Worm (Caenorhabditis elegans) whole organism, L3 larva: ENCODE measurements around the gene lido-12.
A peak's percentile ranks its signal among the peaks of the same experiment; 100 is the strongest.

Experiments
- aly-2 ChIP-seq: fragments of 150-350 bp; optimal IDR thresholded peaks from 2 replicates; lab custom pipeline; 2014; ENCODE audit warnings: missing biosample characterization, missing genetic modification characterization
- ama-1 ChIP-seq: fragments of 150-350 bp; optimal IDR thresholded peaks from 2 replicates; lab custom pipeline; 2018
- ceh-9 ChIP-seq: sonication (generic microtip); optimal IDR thresholded peaks from 2 replicates; lab custom pipeline; 2018; ENCODE audit warnings: missing biosample characterization, missing genetic modification characterization
- daf-12 ChIP-seq: fragments of 150-350 bp; optimal IDR thresholded peaks from 2 replicates; lab custom pipeline; 2014; ENCODE audit warnings: missing biosample characterization, missing genetic modification reagents, missing genetic modification characterization
- egl-27 ChIP-seq: sonication (generic microtip); optimal IDR thresholded peaks from 4 replicates; lab custom pipeline; 2017; ENCODE audit warnings: missing biosample characterization, missing genetic modification reagents, missing genetic modification characterization
- egl-5 ChIP-seq: fragments of 150-350 bp; optimal IDR thresholded peaks from 2 replicates; lab custom pipeline; 2017; ENCODE audit warnings: missing biosample characterization, missing genetic modification reagents, missing genetic modification characterization, inconsistent platforms
- elt-2 ChIP-seq: sonication (generic microtip); optimal IDR thresholded peaks from 2 replicates; lab custom pipeline; 2016; ENCODE audit warnings: missing genetic modification reagents, mild to moderate bottlenecking, missing genetic modification characterization, missing compliant biosample characterization
- elt-3 ChIP-seq, 3 experiments: fragments of 150-350 bp in 1 of 3; sonication (generic microtip) in 2 of 3; optimal IDR thresholded peaks; 2 replicates in 2 of 3; 4 replicates in 1 of 3; lab custom pipeline; 2014 to 2017; ENCODE audit warnings: missing biosample characterization in 3 of 3, missing genetic modification characterization in 3 of 3
- fkh-2 ChIP-seq: fragments of 150-350 bp; optimal IDR thresholded peaks from 2 replicates; lab custom pipeline; 2014; ENCODE audit warnings: missing biosample characterization, missing genetic modification reagents, missing genetic modification characterization
- fos-1 ChIP-seq: fragments of 150-350 bp; optimal IDR thresholded peaks from 2 replicates; lab custom pipeline; 2014; ENCODE audit warnings: missing biosample characterization, missing genetic modification characterization
- hmg-11 ChIP-seq: sonication (generic microtip); optimal IDR thresholded peaks from 2 replicates; lab custom pipeline; 2016; ENCODE audit warnings: missing genetic modification characterization, missing compliant biosample characterization
- jun-1 ChIP-seq: fragments of 150-350 bp; optimal IDR thresholded peaks from 2 replicates; lab custom pipeline; 2014; ENCODE audit warnings: missing biosample characterization, missing genetic modification reagents, missing genetic modification characterization
- lin-15B ChIP-seq: fragments of 150-350 bp; optimal IDR thresholded peaks from 2 replicates; lab custom pipeline; 2014; ENCODE audit warnings: missing biosample characterization, missing genetic modification characterization
- lin-39 ChIP-seq: fragments of 150-350 bp; optimal IDR thresholded peaks from 2 replicates; lab custom pipeline; 2018; ENCODE audit warnings: missing biosample characterization, missing genetic modification reagents, missing genetic modification characterization
- lsy-12 ChIP-seq: sonication (generic microtip); optimal IDR thresholded peaks from 2 replicates; lab custom pipeline; 2016; ENCODE audit warnings: mild to moderate bottlenecking, missing genetic modification characterization, missing compliant biosample characterization
- mdl-1 ChIP-seq: fragments of 150-350 bp; optimal IDR thresholded peaks from 2 replicates; lab custom pipeline; 2014; ENCODE audit warnings: missing biosample characterization, missing genetic modification characterization
- mml-1 ChIP-seq: fragments of 150-350 bp; sonication (generic microtip); optimal IDR thresholded peaks from 3 replicates; lab custom pipeline; 2014; ENCODE audit warnings: missing biosample characterization, missing genetic modification characterization
- nfya-1 ChIP-seq: sonication (generic microtip); optimal IDR thresholded peaks from 2 replicates; lab custom pipeline; 2017; ENCODE audit warnings: missing genetic modification characterization, mild to moderate bottlenecking, missing compliant biosample characterization, antibody characterized with exemption, moderate library complexity; ENCODE audit not compliant: insufficient read depth
- nhr-11 ChIP-seq: fragments of 150-350 bp; optimal IDR thresholded peaks from 2 replicates; lab custom pipeline; 2014; ENCODE audit warnings: missing biosample characterization, missing genetic modification characterization
- nhr-12 ChIP-seq: fragments of 150-350 bp; optimal IDR thresholded peaks from 2 replicates; lab custom pipeline; 2014; ENCODE audit warnings: missing biosample characterization, missing genetic modification characterization
- nhr-237 ChIP-seq: fragments of 150-350 bp; optimal IDR thresholded peaks from 2 replicates; lab custom pipeline; 2014; ENCODE audit warnings: missing biosample characterization, missing genetic modification characterization
- nhr-25 ChIP-seq: sonication (generic microtip); optimal IDR thresholded peaks from 2 replicates; lab custom pipeline; 2017; ENCODE audit warnings: missing biosample characterization, missing genetic modification characterization
- nhr-43 ChIP-seq: sonication (generic microtip); optimal IDR thresholded peaks from 2 replicates; lab custom pipeline; 2016; ENCODE audit warnings: mild to moderate bottlenecking, missing genetic modification characterization, missing compliant biosample characterization; ENCODE audit not compliant: poor library complexity, severe bottlenecking
- nhr-67 ChIP-seq: fragments of 150-350 bp; optimal IDR thresholded peaks from 2 replicates; lab custom pipeline; 2014; ENCODE audit warnings: missing biosample characterization, missing genetic modification characterization
- pqm-1 ChIP-seq: fragments of 150-350 bp; optimal IDR thresholded peaks from 2 replicates; lab custom pipeline; 2017; ENCODE audit warnings: missing biosample characterization, missing genetic modification characterization, inconsistent platforms
- skn-1 ChIP-seq: fragments of 150-350 bp; optimal IDR thresholded peaks from 2 replicates; lab custom pipeline; 2014; ENCODE audit warnings: missing biosample characterization, missing genetic modification characterization
- snpc-4 ChIP-seq: fragments of 150-350 bp; optimal IDR thresholded peaks from 2 replicates; lab custom pipeline; 2014; ENCODE audit warnings: missing biosample characterization, missing genetic modification characterization
- tbx-2 ChIP-seq: sonication (generic microtip); optimal IDR thresholded peaks from 2 replicates; lab custom pipeline; 2016; ENCODE audit warnings: mild to moderate bottlenecking, missing genetic modification characterization, missing compliant biosample characterization
- unc-39 ChIP-seq: sonication (generic microtip); optimal IDR thresholded peaks from 4 replicates; lab custom pipeline; 2017; ENCODE audit warnings: missing biosample characterization, missing genetic modification characterization
- unc-62 ChIP-seq: fragments of 150-350 bp; sonication (generic microtip); optimal IDR thresholded peaks from 4 replicates; lab custom pipeline; 2014; ENCODE audit warnings: missing biosample characterization, missing genetic modification reagents, missing genetic modification characterization
- ztf-4 ChIP-seq: fragments of 150-350 bp; optimal IDR thresholded peaks from 2 replicates; lab custom pipeline; 2014; ENCODE audit warnings: missing biosample characterization, missing genetic modification characterization

lido-12 gene

ce11 chrII:3008400-3008799 lies 2.8 kb downstream of the lido-12 start, which contains the start of gene sdz-5:
Gene sdz-5 (plus strand): TSS chrII:3008700.
- no peak for TF ChIP-seq fos-1 (tag; lab: Kevin White, UChicago)
- no peak for TF ChIP-seq fkh-2 (tag; lab: Kevin White, UChicago)
- TF ChIP-seq egl-27, result no peak
- no peak for TF ChIP-seq tbx-2 (tag; lab: Kevin White, UChicago)
- TF ChIP-seq hmg-11 (tag; lab: Kevin White, UChicago), result no peak
- TF ChIP-seq aly-2 (tag; lab: Kevin White, UChicago), result no peak
- no peak for TF ChIP-seq lin-39 (tag; lab: Kevin White, UChicago)

- TF ChIP-seq ztf-4 (tag; lab: Kevin White, UChicago), result no peak
- TF ChIP-seq nhr-12 (tag; lab: Kevin White, UChicago), result no peak
- TF ChIP-seq daf-12 (tag; lab: Kevin White, UChicago), result no peak
- no peak for TF ChIP-seq ceh-9 (tag; lab: Kevin White, UChicago)
- no peak for TF ChIP-seq jun-1 (tag; lab: Kevin White, UChicago)
- no peak for TF ChIP-seq hmg-11 (tag; lab: Kevin White, UChicago)
- no peak for TF ChIP-seq aly-2 (tag; lab: Kevin White, UChicago)
- TF ChIP-seq nhr-11, result no peak
- no peak for TF ChIP-seq nhr-237 (tag; lab: Kevin White, UChicago)
- TF ChIP-seq elt-3 (tag; optimal IDR thresholded peaks at IDR 0.05; lab: Kevin White, UChicago), result no peak
- TF ChIP-seq lsy-12, result no peak
- no peak for TF ChIP-seq unc-62 (GFP tag; lab: Kevin White, UChicago)
- TF ChIP-seq lin-15B (tag; lab: Kevin White, UChicago), result no peak
- TF ChIP-seq elt-2 (tag; lab: Kevin White, UChicago), result no peak
- no peak for TF ChIP-seq egl-5 (tag; lab: Kevin White, UChicago)
- TF ChIP-seq nfya-1, result no peak
Measured at ce11 chrII:3012133-3012532, 6.5 kb downstream of the lido-12 start, which contains the start of gene C41H7.9. Gene C41H7.9 (minus strand): TSS chrII:3012233.

- TF ChIP-seq nfya-1 (peak; percentile 83), aly-2 (tag; lab: Kevin White, UChicago) (no peak), pqm-1 (tag; lab: Kevin White, UChicago) (peak; percentile 49), elt-2 (tag; lab: Kevin White, UChicago) (peak; percentile 91)
Measured at ce11 chrII:3014196-3014849, 8.7 kb downstream of the lido-12 start, which contains the start of gene C41H7.2. Gene C41H7.2 (plus strand): TSS chrII:3014817.

- TF ChIP-seq nhr-25 (tag; lab: Kevin White, UChicago) (no peak), lsy-12 (no peak), mml-1 (no peak), nhr-12 (tag; lab: Kevin White, UChicago) (no peak), unc-62 (GFP tag; lab: Kevin White, UChicago) (no peak), lin-15B (tag; lab: Kevin White, UChicago) (no peak)
Measured at ce11 chrII:3019807-3020206, 14.2 kb downstream of the lido-12 start, which contains the start of gene clec-3. Gene clec-3 (minus strand): TSS chrII:3019907.

ce11 chrII:3020899-3021298 lies 15.3 kb downstream of the lido-12 start:
- TF ChIP-seq mdl-1 (tag; lab: Kevin White, UChicago) (no peak), ceh-9 (tag; lab: Kevin White, UChicago) (no peak), ama-1 (lab: Kevin White, UChicago) (no peak), nhr-43 (no peak), nfya-1 (no peak), lsy-12 (no peak), nhr-12 (tag; lab: Kevin White, UChicago) (no peak), nhr-25 (tag; lab: Kevin White, UChicago) (no peak), unc-62 (GFP tag; lab: Kevin White, UChicago) (no peak), skn-1 (tag; lab: Kevin White, UChicago) (no peak), unc-39 (tag; lab: Kevin White, UChicago) (no peak), snpc-4 (no peak), aly-2 (tag; lab: Kevin White, UChicago) (no peak), lin-15B (tag; lab: Kevin White, UChicago) (no peak), elt-3 (tag; optimal IDR thresholded peaks at IDR 0.05; lab: Kevin White, UChicago) (no peak), nhr-67 (tag; lab: Kevin White, UChicago) (no peak)
